Worm (Caenorhabditis elegans) whole organism, mixed stage, embryonic: Measurements from ENCODE around the gene unc-103.

Source experiments
- M03D4.4 ChIP-seq: sonication (generic microtip); optimal IDR thresholded peaks from 2 replicates; lab custom pipeline; 2017; ENCODE audit warnings: mild to moderate bottlenecking, missing genetic modification characterization, missing compliant biosample characterization
- blmp-1 ChIP-seq: fragments of 150-350 bp; optimal IDR thresholded peaks from 2 replicates; lab custom pipeline; 2014; ENCODE audit warnings: missing biosample characterization, missing genetic modification characterization
- ceh-39 ChIP-seq: fragments of 150-350 bp; optimal IDR thresholded peaks from 2 replicates; lab custom pipeline; 2014; ENCODE audit warnings: missing biosample characterization, missing genetic modification characterization
- ceh-43 ChIP-seq: fragments of 200-800 bp; sonication (Bioruptor generic); optimal IDR thresholded peaks from 2 replicates; lab custom pipeline; 2018; ENCODE audit warnings: mild to moderate bottlenecking, missing genetic modification characterization, moderate library complexity, missing compliant biosample characterization
- ces-1 ChIP-seq: fragments of 150-350 bp; optimal IDR thresholded peaks from 2 replicates; lab custom pipeline; 2014; ENCODE audit warnings: missing biosample characterization, missing genetic modification reagents, missing genetic modification characterization
- drap-1 ChIP-seq: fragments of 200-800 bp; sonication (Bioruptor generic); optimal IDR thresholded peaks from 3 replicates; lab custom pipeline; 2018; ENCODE audit warnings: mild to moderate bottlenecking, missing genetic modification characterization, missing compliant biosample characterization
- elt-1 ChIP-seq: sonication (generic microtip); optimal IDR thresholded peaks from 2 replicates; lab custom pipeline; 2017; ENCODE audit warnings: missing genetic modification characterization, mild to moderate bottlenecking, missing compliant biosample characterization, antibody characterized with exemption, moderate library complexity, borderline replicate concordance; ENCODE audit not compliant: insufficient read depth
- elt-3 ChIP-seq: fragments of 150-350 bp; optimal IDR thresholded peaks from 2 replicates; lab custom pipeline; 2014; ENCODE audit warnings: missing biosample characterization, missing genetic modification characterization
- ham-2 ChIP-seq: fragments of 200-800 bp; sonication (Bioruptor generic); optimal IDR thresholded peaks from 2 replicates; lab custom pipeline; 2018; ENCODE audit warnings: mild to moderate bottlenecking, missing genetic modification characterization, missing compliant biosample characterization
- hlh-1 ChIP-seq: fragments of 150-350 bp; optimal IDR thresholded peaks from 2 replicates; lab custom pipeline; 2014; ENCODE audit warnings: missing biosample characterization, missing genetic modification reagents, missing genetic modification characterization
- lin-13 ChIP-seq: fragments of 150-350 bp; optimal IDR thresholded peaks from 2 replicates; lab custom pipeline; 2014; ENCODE audit warnings: missing biosample characterization, missing genetic modification characterization
- lin-32 ChIP-seq: fragments of 200-800 bp; sonication (Bioruptor generic); optimal IDR thresholded peaks from 2 replicates; lab custom pipeline; 2018; ENCODE audit warnings: mild to moderate bottlenecking, missing genetic modification characterization, missing compliant biosample characterization
- lsy-2 ChIP-seq: fragments of 150-350 bp; optimal IDR thresholded peaks from 2 replicates; lab custom pipeline; 2014; ENCODE audit warnings: missing biosample characterization, missing genetic modification characterization
- mab-5 ChIP-seq: fragments of 150-350 bp; optimal IDR thresholded peaks from 2 replicates; lab custom pipeline; 2014; ENCODE audit warnings: missing biosample characterization, missing genetic modification characterization
- mep-1 ChIP-seq: fragments of 150-350 bp; optimal IDR thresholded peaks from 2 replicates; lab custom pipeline; 2017; ENCODE audit warnings: missing biosample characterization, missing genetic modification reagents, missing genetic modification characterization, inconsistent platforms
- mls-2 ChIP-seq: sonication (generic microtip); optimal IDR thresholded peaks from 2 replicates; lab custom pipeline; 2016; ENCODE audit warnings: mild to moderate bottlenecking, missing genetic modification characterization, moderate library complexity, missing compliant biosample characterization
- nhr-12 ChIP-seq: fragments of 150-350 bp; optimal IDR thresholded peaks from 2 replicates; lab custom pipeline; 2014; ENCODE audit warnings: missing biosample characterization, missing genetic modification characterization
- nhr-237 ChIP-seq: fragments of 150-350 bp; optimal IDR thresholded peaks from 2 replicates; lab custom pipeline; 2014; ENCODE audit warnings: missing biosample characterization, missing genetic modification characterization
- nhr-28 ChIP-seq: fragments of 150-350 bp; optimal IDR thresholded peaks from 2 replicates; lab custom pipeline; 2014; ENCODE audit warnings: missing biosample characterization, missing genetic modification characterization
- nhr-76 ChIP-seq: sonication (generic microtip); optimal IDR thresholded peaks from 2 replicates; lab custom pipeline; 2017; ENCODE audit warnings: missing biosample characterization, missing genetic modification characterization
- pha-4 ChIP-seq: fragments of 150-350 bp; optimal IDR thresholded peaks from 2 replicates; lab custom pipeline; 2018; ENCODE audit warnings: missing biosample characterization, missing genetic modification reagents, missing genetic modification characterization
- sem-2 ChIP-seq: fragments of 200-800 bp; sonication (Bioruptor generic); optimal IDR thresholded peaks from 2 replicates; lab custom pipeline; 2018; ENCODE audit warnings: mild to moderate bottlenecking, missing genetic modification characterization, missing compliant biosample characterization
- snpc-4 ChIP-seq: fragments of 150-350 bp; optimal IDR thresholded peaks from 2 replicates; lab custom pipeline; 2014; ENCODE audit warnings: missing biosample characterization, missing genetic modification characterization
- sptf-1 ChIP-seq: sonication (generic microtip); optimal IDR thresholded peaks from 2 replicates; lab custom pipeline; 2017; ENCODE audit warnings: mild to moderate bottlenecking, missing genetic modification characterization, moderate library complexity, missing compliant biosample characterization
- tbx-8 ChIP-seq: fragments of 200-800 bp; sonication (Bioruptor generic); optimal IDR thresholded peaks from 2 replicates; lab custom pipeline; 2018; ENCODE audit warnings: mild to moderate bottlenecking, missing genetic modification characterization, moderate library complexity, missing compliant biosample characterization
- unc-62 ChIP-seq: fragments of 150-350 bp; optimal IDR thresholded peaks from 2 replicates; lab custom pipeline; 2014; ENCODE audit warnings: missing biosample characterization, missing genetic modification reagents, missing genetic modification characterization
- zip-8 ChIP-seq: fragments of 150-350 bp; optimal IDR thresholded peaks from 2 replicates; lab custom pipeline; 2014; ENCODE audit warnings: missing biosample characterization, missing genetic modification characterization
- ztf-11 ChIP-seq: fragments of 150-350 bp; optimal IDR thresholded peaks from 2 replicates; lab custom pipeline; 2014; ENCODE audit warnings: missing biosample characterization, missing genetic modification characterization

The unc-103 gene

ce11 chrIII:4099884-4100596, 15.1 kb upstream of the unc-103 start:
- peak; percentile 64 for TF ChIP-seq blmp-1 (tag; lab: Kevin White, UChicago)
- TF ChIP-seq elt-1 (tag; lab: Kevin White, UChicago) = peak; percentile 3
- no peak for TF ChIP-seq lsy-2 (tag; lab: Kevin White, UChicago)
- TF ChIP-seq lin-13 (tag; lab: Kevin White, UChicago) = no peak
- no peak for TF ChIP-seq lin-32 (GFP tag; lab: Kevin White, UChicago)
- TF ChIP-seq drap-1 = no peak
- TF ChIP-seq snpc-4 = no peak
- no peak for TF ChIP-seq mls-2 (tag; lab: Kevin White, UChicago)
- no peak for TF ChIP-seq nhr-12 (tag; lab: Kevin White, UChicago)
- TF ChIP-seq sem-2 (GFP tag; lab: Kevin White, UChicago) = no peak
- no peak for TF ChIP-seq M03D4.4 (tag; lab: Kevin White, UChicago)
- no peak for TF ChIP-seq ceh-39 (tag; lab: Kevin White, UChicago)
- peak; percentile 45 for TF ChIP-seq unc-62 (GFP tag; lab: Kevin White, UChicago)
- no peak for TF ChIP-seq sptf-1 (tag; lab: Kevin White, UChicago)
- no peak for TF ChIP-seq ztf-11 (tag; lab: Kevin White, UChicago)
- no peak for TF ChIP-seq nhr-28
- TF ChIP-seq zip-8 (tag; lab: Kevin White, UChicago) = no peak
- peak; percentile 56 for TF ChIP-seq ham-2 (GFP tag; lab: Kevin White, UChicago)
- no peak for TF ChIP-seq mab-5 (tag; lab: Kevin White, UChicago)
- no peak for TF ChIP-seq pha-4
- TF ChIP-seq nhr-237 = peak; percentile 2
- no peak for TF ChIP-seq nhr-76 (tag; lab: Kevin White, UChicago)

ce11 chrIII:4101016-4101415, 14.2 kb upstream of the unc-103 start:
- TF ChIP-seq hlh-1 (tag; lab: Kevin White, UChicago) (no peak), lsy-2 (tag; lab: Kevin White, UChicago) (no peak), zip-8 (tag; lab: Kevin White, UChicago) (no peak), ztf-11 (tag; lab: Kevin White, UChicago) (no peak), mab-5 (tag; lab: Kevin White, UChicago) (no peak), nhr-76 (tag; lab: Kevin White, UChicago) (no peak), elt-3 (tag; lab: Kevin White, UChicago) (no peak), ceh-39 (tag; lab: Kevin White, UChicago) (no peak)

- TF ChIP-seq unc-62 (GFP tag; lab: Kevin White, UChicago) (no peak), zip-8 (tag; lab: Kevin White, UChicago) (peak; percentile 26)
- TF ChIP-seq, all 35 proteins: peak for 1
These were observed 13.1 kb upstream of the unc-103 start for ce11 chrIII:4102039-4102438.

- TF ChIP-seq ces-1 (GFP tag; lab: Kevin White, UChicago) = peak; percentile 95
- TF ChIP-seq mls-2 (tag; lab: Kevin White, UChicago) = no peak
- TF ChIP-seq, all 35 proteins: peak for 1
These were observed 12.0 kb upstream of the unc-103 start for ce11 chrIII:4103171-4103570.

- TF ChIP-seq ceh-43 (GFP tag; lab: Kevin White, UChicago) (no peak), tbx-8 (GFP tag; lab: Kevin White, UChicago) (no peak), pha-4 (no peak), snpc-4 (no peak), mep-1 (tag; lab: Kevin White, UChicago) (no peak)
- TF ChIP-seq, all 35 proteins: peak for 0
These were observed 8.6 kb upstream of the unc-103 start for ce11 chrIII:4106611-4107010.

ce11 chrIII:4107227-4107626, 8.0 kb upstream of the unc-103 start:
- TF ChIP-seq ces-1 (GFP tag; lab: Kevin White, UChicago) (peak; percentile 72), sptf-1 (tag; lab: Kevin White, UChicago) (no peak)
